Fruit fly (Drosophila melanogaster): ENCODE results near the gene zfh1.
A peak's percentile ranks its signal among the peaks of the same experiment; 100 is the strongest.

Gene zfh1

DNA sequence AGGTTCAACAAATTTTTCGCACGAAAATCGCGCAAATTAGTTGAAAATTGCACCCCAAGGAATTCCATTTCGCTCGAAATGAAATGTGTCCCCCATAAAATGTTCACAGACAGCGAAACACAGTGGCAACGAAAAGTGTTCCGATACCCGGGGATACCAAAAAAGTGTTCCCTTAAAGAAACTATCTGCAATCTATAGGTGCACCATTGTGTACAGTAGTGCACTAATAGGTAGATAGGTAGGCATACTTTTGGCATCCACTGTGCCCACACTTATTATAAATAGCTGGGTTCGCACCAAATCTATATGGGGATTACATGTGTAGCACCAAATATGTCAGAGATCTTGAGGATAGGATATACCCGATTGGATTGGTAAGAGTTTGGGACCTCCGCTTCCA lies 31.0 kb downstream of the zfh1 start (continued):
- TF ChIP-seq CG13287 (GFP tag; IDR thresholded peaks at IDR 0.05; ENCODE audit: partially characterized antibody) (no peak), TFAM (GFP tag; optimal IDR thresholded peaks at IDR 0.05) (no peak), CG9727 (GFP tag; optimal IDR thresholded peaks at IDR 0.05) (no peak), CG14441 (GFP tag; IDR thresholded peaks at IDR 0.05) (peak; percentile 78), CG7786 (GFP tag; optimal IDR thresholded peaks at IDR 0.05) (peak; percentile 66), gsb (GFP tag; IDR thresholded peaks at IDR 0.05) (peak; percentile 49), abd-A (tag; optimal IDR thresholded peaks at IDR 0.05) (no peak), CG32772 (GFP tag; IDR thresholded peaks at IDR 0.05) (peak; percentile 71), caup (GFP tag; optimal IDR thresholded peaks at IDR 0.05; ENCODE audit: severe bottlenecking) (peak; percentile 35), schlank (tag; optimal IDR thresholded peaks at IDR 0.05) (peak; percentile 43), ap (GFP tag; IDR thresholded peaks at IDR 0.05) (peak; percentile 56), ro (GFP tag; IDR thresholded peaks at IDR 0.05) (0 out of 2 replicates have a peak, but pooled peaks have one; percentile 10), chinmo (GFP tag; IDR thresholded peaks at IDR 0.05; ENCODE audit: partially characterized antibody) (no peak), Trl (optimal IDR thresholded peaks at IDR 0.05) (no peak), Trl (GFP tag; optimal IDR thresholded peaks at IDR 0.05) (peak; percentile 11), wor (GFP tag; IDR thresholded peaks at IDR 0.05) (peak; percentile 40), jumu (GFP tag; optimal IDR thresholded peaks at IDR 0.05) (peak; percentile 29), pzg (GFP tag; optimal IDR thresholded peaks at IDR 0.05) (no peak), CG11723 (GFP tag; optimal IDR thresholded peaks at IDR 0.05) (no peak), CG7839 (tag; optimal IDR thresholded peaks at IDR 0.05) (peak; percentile 70), Atf6 (GFP tag; IDR thresholded peaks at IDR 0.05) (peak; percentile 84), HLH3B (GFP tag; IDR thresholded peaks at IDR 0.05) (peak; percentile 74), HLH54F (GFP tag; optimal IDR thresholded peaks at IDR 0.05) (peak; percentile 63), CG13624 (GFP tag; optimal IDR thresholded peaks at IDR 0.05) (peak; percentile 61), CG12299 (tag; optimal IDR thresholded peaks at IDR 0.05) (peak; percentile 35), tx (GFP tag; optimal IDR thresholded peaks at IDR 0.05) (peak; percentile 23), amos (GFP tag; IDR thresholded peaks at IDR 0.05; ENCODE audit: partially characterized antibody) (no peak), Sox102F (GFP tag; optimal IDR thresholded peaks at IDR 0.05) (peak; percentile 66), ATbp (GFP tag; optimal IDR thresholded peaks at IDR 0.05) (peak; percentile 56), HHEX (GFP tag; optimal IDR thresholded peaks at IDR 0.05) (peak; percentile 26), Nf-YB (GFP tag; optimal IDR thresholded peaks at IDR 0.05) (peak; percentile 12), CG7745 (tag; optimal IDR thresholded peaks at IDR 0.05) (no peak), MESR4 (GFP tag; optimal IDR thresholded peaks at IDR 0.05) (no peak), unpg (GFP tag; optimal IDR thresholded peaks at IDR 0.05) (peak; percentile 57), CG16813 (GFP tag; IDR thresholded peaks at IDR 0.05; ENCODE audit: partially characterized antibody) (no peak), crol (GFP tag; IDR thresholded peaks at IDR 0.05) (peak; percentile 30; the same call in 1 of the 2 replicates), CG34422 (GFP tag; IDR thresholded peaks at IDR 0.05) (peak; percentile 86), vfl (GFP tag; optimal IDR thresholded peaks at IDR 0.05) (no peak), CG2120 (GFP tag; optimal IDR thresholded peaks at IDR 0.05) (peak; percentile 70), bowl (GFP tag; IDR thresholded peaks at IDR 0.05) (0 out of 2 replicates have a peak, but pooled peaks have one; percentile 23), nerfin-2 (GFP tag; IDR thresholded peaks at IDR 0.05; ENCODE audit: partially characterized antibody) (no peak), CG12942 (GFP tag; optimal IDR thresholded peaks at IDR 0.05) (peak; percentile 36), CG42726 (GFP tag; IDR thresholded peaks at IDR 0.05; ENCODE audit: partially characterized antibody) (no peak), ham (GFP tag; IDR thresholded peaks at IDR 0.05) (no peak), CG10274 (GFP tag; optimal IDR thresholded peaks at IDR 0.05) (peak; percentile 38), CG6683 (GFP tag; optimal IDR thresholded peaks at IDR 0.05) (no peak), ftz-f1 (GFP tag; optimal IDR thresholded peaks at IDR 0.05) (no peak), B-H2 (GFP tag; optimal IDR thresholded peaks at IDR 0.05) (no peak), CG11093 (GFP tag; IDR thresholded peaks at IDR 0.05) (peak; percentile 79), slbo (GFP tag; IDR thresholded peaks at IDR 0.05) (peak; percentile 91), NC2β (GFP tag; optimal IDR thresholded peaks at IDR 0.05) (peak; percentile 10)
